Comparison of ENCODE assay signal across 4 worm cellular contexts in genomic region chrIII:10035783-10036182, ce11.
TF ChIP-seq lines count a peak whose summit lies in the region.

Gene xbx-3 (plus strand): TSS chrIII:10035945.

TF ChIP-seq in whole organism, L1 larva, 84 proteins besides CTCF, POLR2A, EP300 and RAD21:
- TF ChIP-seq xbp-1 (tag; optimal IDR thresholded peaks at IDR 0.05; lab: Kevin White, UChicago), result peak; percentile 27
- TF ChIP-seq swsn-7 (tag; optimal IDR thresholded peaks at IDR 0.05; lab: Kevin White, UChicago), result peak; percentile 44
- TF ChIP-seq lin-35 (GFP tag; optimal IDR thresholded peaks at IDR 0.05; lab: Kevin White, UChicago), result no peak
- peak; percentile 66 for TF ChIP-seq nhr-11 (tag; optimal IDR thresholded peaks at IDR 0.05; lab: Kevin White, UChicago)
- peak; percentile 98 for TF ChIP-seq fkh-8 (tag; optimal IDR thresholded peaks at IDR 0.05; lab: Kevin White, UChicago)
- peak; percentile 84 for TF ChIP-seq sox-4 (tag; optimal IDR thresholded peaks at IDR 0.05; lab: Kevin White, UChicago)
- no peak for TF ChIP-seq pqm-1 (tag; optimal IDR thresholded peaks at IDR 0.05; lab: Kevin White, UChicago)
- peak; percentile 84 for TF ChIP-seq nhr-71 (tag; optimal IDR thresholded peaks at IDR 0.05; lab: Kevin White, UChicago)
- peak; percentile 29 for TF ChIP-seq dsc-1 (tag; optimal IDR thresholded peaks at IDR 0.05; lab: Kevin White, UChicago)
- peak; percentile 79 for TF ChIP-seq nhr-47 (tag; optimal IDR thresholded peaks at IDR 0.05; lab: Kevin White, UChicago)
- TF ChIP-seq ztf-4 (tag; optimal IDR thresholded peaks at IDR 0.05; lab: Kevin White, UChicago), result peak; percentile 34
- peak; percentile 29 for TF ChIP-seq pax-3 (tag; optimal IDR thresholded peaks at IDR 0.05; lab: Kevin White, UChicago)
- no peak for TF ChIP-seq rnt-1 (tag; optimal IDR thresholded peaks at IDR 0.05; lab: Kevin White, UChicago)
- peak; percentile 17 for TF ChIP-seq fkh-10 (GFP tag; optimal IDR thresholded peaks at IDR 0.05; lab: Kevin White, UChicago)
- TF ChIP-seq mep-1 (tag; optimal IDR thresholded peaks at IDR 0.05; lab: Kevin White, UChicago), result peak; percentile 20
- TF ChIP-seq nhr-20 (tag; optimal IDR thresholded peaks at IDR 0.05; lab: Kevin White, UChicago), result peak; percentile 13
TF ChIP-seq in whole organism, L1 larva: peak in this region for 13.

TF ChIP-seq in whole organism, L2 larva, 48 proteins besides CTCF, POLR2A, EP300 and RAD21:
- no peak for TF ChIP-seq elt-3 (tag; optimal IDR thresholded peaks at IDR 0.05; lab: Kevin White, UChicago)
- TF ChIP-seq nhr-21 (tag; optimal IDR thresholded peaks at IDR 0.05; lab: Kevin White, UChicago), result peak; percentile 24

TF ChIP-seq in whole organism, L3 larva, 47 proteins besides CTCF, POLR2A, EP300 and RAD21:
- no peak for TF ChIP-seq nhr-43 (tag; optimal IDR thresholded peaks at IDR 0.05; lab: Kevin White, UChicago; ENCODE audit: poor library complexity, severe bottlenecking)
- no peak for TF ChIP-seq nhr-23 (tag; optimal IDR thresholded peaks at IDR 0.05; lab: Kevin White, UChicago)
- TF ChIP-seq unc-39 (tag; optimal IDR thresholded peaks at IDR 0.05; lab: Kevin White, UChicago), result no peak
- no peak for TF ChIP-seq jun-1 (tag; optimal IDR thresholded peaks at IDR 0.05; lab: Kevin White, UChicago)
- no peak for TF ChIP-seq aly-2 (tag; optimal IDR thresholded peaks at IDR 0.05; lab: Kevin White, UChicago)
- no peak for TF ChIP-seq ceh-28 (tag; optimal IDR thresholded peaks at IDR 0.05; lab: Kevin White, UChicago)
- no peak for TF ChIP-seq fkh-10 (GFP tag; optimal IDR thresholded peaks at IDR 0.05; lab: Kevin White, UChicago)
- TF ChIP-seq zag-1 (tag; optimal IDR thresholded peaks at IDR 0.05; lab: Kevin White, UChicago), result no peak
- peak; percentile 79 for TF ChIP-seq nhr-11 (tag; optimal IDR thresholded peaks at IDR 0.05; lab: Kevin White, UChicago)

TF ChIP-seq in whole organism, L4 larva, 104 proteins besides CTCF, POLR2A, EP300 and RAD21:
- peak; percentile 63 for TF ChIP-seq nhr-11 (tag; optimal IDR thresholded peaks at IDR 0.05; lab: Kevin White, UChicago)
- TF ChIP-seq F10B5.3 (tag; optimal IDR thresholded peaks at IDR 0.05; lab: Kevin White, UChicago), result no peak
TF ChIP-seq in whole organism, L4 larva: peak in this region for 1.

Comparison
In these comparisons a context has a peak if more than half of its experiments do, and no peak if none do; other contexts are left out.
1. Of the 29 proteins assayed by ChIP-seq in both whole organism, L4 larva and whole organism, L1 larva: peak only in whole organism, L4 larva: none; only in whole organism, L1 larva: fkh-10 and mep-1; in both: nhr-11; in neither: 26.